Worm (Caenorhabditis elegans): ENCODE results near the gene C31E10.11.

DNA sequence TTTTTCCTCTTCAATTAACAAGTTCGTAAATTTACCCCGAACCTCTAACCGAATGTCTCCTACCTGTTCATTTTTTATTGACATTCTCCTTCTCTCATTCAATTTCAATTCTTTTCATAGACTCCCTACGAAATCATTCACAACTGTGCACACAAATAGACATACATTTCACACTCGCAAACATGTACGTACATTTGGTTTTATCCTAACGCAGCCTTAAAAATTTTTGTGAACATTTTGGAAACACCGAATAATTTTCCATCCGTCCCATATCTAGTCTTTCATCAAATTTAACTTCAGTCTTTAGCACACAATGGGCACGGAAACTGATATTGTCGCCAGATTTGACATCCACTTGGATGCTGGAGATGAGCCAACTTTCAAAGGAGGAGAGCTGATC is 42.9 kb upstream of the C31E10.11 start, which contains the start of gene arrd-25:
- TF ChIP-seq attf-3 (GFP tag; conservative IDR thresholded peaks at IDR 0.05) (no peak), somi-1 (GFP tag; optimal IDR thresholded peaks at IDR 0.05) (no peak), egl-44 (GFP tag; IDR thresholded peaks at IDR 0.05) (no peak), ceh-40 (GFP tag; IDR thresholded peaks at IDR 0.05) (no peak), sptf-2 (GFP tag; optimal IDR thresholded peaks at IDR 0.05) (no peak), lsy-27 (tag; optimal IDR thresholded peaks at IDR 0.05; ENCODE audit: borderline replicate concordance, insufficient read depth) (no peak), hlh-12 (tag; optimal IDR thresholded peaks at IDR 0.05) (no peak), him-1 (tag; optimal IDR thresholded peaks at IDR 0.05) (no peak), bed-1 (GFP tag; IDR thresholded peaks at IDR 0.05) (no peak), hmg-1.2 (GFP tag; IDR thresholded peaks at IDR 0.05) (no peak), unc-62 (GFP tag; optimal IDR thresholded peaks at IDR 0.05) (no peak)

Measured in whole organism, young adult.